Worm (Caenorhabditis elegans): ENCODE results near the gene C18D11.9.

The C18D11.9 gene

ce11 chrIII:11830522-11831489 lies 21.9 kb downstream of the C18D11.9 start:
- peak; percentile 34; the same call in 1 of the 2 replicates for TF ChIP-seq mab-9 (GFP tag; IDR thresholded peaks at IDR 0.05)
- TF ChIP-seq unc-98 (GFP tag; IDR thresholded peaks at IDR 0.05), result 0 out of 2 replicates have a peak, but pooled peaks have one; percentile 9
- no peak for TF ChIP-seq lin-14 (GFP tag; optimal IDR thresholded peaks at IDR 0.05)
- no peak for TF ChIP-seq efl-1 (optimal IDR thresholded peaks at IDR 0.05)
- peak in 1 of 2 experiments; percentile 38 for TF ChIP-seq efl-1 (GFP tag; optimal IDR thresholded peaks at IDR 0.05 in 1 of 2)
- TF ChIP-seq lsy-2 (tag; optimal IDR thresholded peaks at IDR 0.05), result peak in 1 of 2 experiments; percentile 6

- TF ChIP-seq efl-1 (optimal IDR thresholded peaks at IDR 0.05), result no peak
- TF ChIP-seq efl-1 (GFP tag; optimal IDR thresholded peaks at IDR 0.05 in 1 of 2), result peak in 1 of 2 experiments; percentile 31
- TF ChIP-seq sptf-1 (tag; optimal IDR thresholded peaks at IDR 0.05), result no peak
Observed at ce11 chrIII:11833449-11833848, 24.5 kb downstream of the C18D11.9 start.

- TF ChIP-seq unc-130 (tag; optimal IDR thresholded peaks at IDR 0.05) (no peak), rnt-1 (tag; optimal IDR thresholded peaks at IDR 0.05) (peak; percentile 35), hlh-4 (tag; optimal IDR thresholded peaks at IDR 0.05) (no peak), nhr-71 (tag; optimal IDR thresholded peaks at IDR 0.05) (peak; percentile 15), efl-1 (optimal IDR thresholded peaks at IDR 0.05) (no peak), efl-1 (GFP tag; optimal IDR thresholded peaks at IDR 0.05 in 1 of 2) (no peak), mdl-1 (tag; optimal IDR thresholded peaks at IDR 0.05) (peak in 1 of 2 experiments; percentile 16), skn-1 (tag; optimal IDR thresholded peaks at IDR 0.05) (no peak), lin-14 (GFP tag; optimal IDR thresholded peaks at IDR 0.05) (peak; percentile 27), nhr-19 (GFP tag; conservative IDR thresholded peaks at IDR 0.05) (peak; percentile 38; the same call in 1 of the 2 replicates), fkh-10 (GFP tag; optimal IDR thresholded peaks at IDR 0.05) (no peak), fos-1 (tag; optimal IDR thresholded peaks at IDR 0.05) (no peak), unc-30 (tag; optimal IDR thresholded peaks at IDR 0.05) (no peak)
Observed at ce11 chrIII:11834168-11834567, 25.2 kb downstream of the C18D11.9 start.

- TF ChIP-seq lin-14 (GFP tag; optimal IDR thresholded peaks at IDR 0.05) (peak; percentile 53), ceh-88 (GFP tag; IDR thresholded peaks at IDR 0.05) (no peak), ceh-8 (GFP tag; optimal IDR thresholded peaks at IDR 0.05) (no peak), mef-2 (tag; optimal IDR thresholded peaks at IDR 0.05) (no peak), dsc-1 (tag; optimal IDR thresholded peaks at IDR 0.05) (no peak), lsy-2 (tag; optimal IDR thresholded peaks at IDR 0.05) (peak in 1 of 2 experiments; percentile 34), zag-1 (tag; optimal IDR thresholded peaks at IDR 0.05) (no peak), mab-9 (GFP tag; IDR thresholded peaks at IDR 0.05) (no peak), efl-1 (optimal IDR thresholded peaks at IDR 0.05) (peak in 1 of 2 experiments; percentile 30), efl-1 (GFP tag; optimal IDR thresholded peaks at IDR 0.05 in 1 of 2) (no peak), mep-1 (tag; optimal IDR thresholded peaks at IDR 0.05) (peak; percentile 15), sox-4 (tag; optimal IDR thresholded peaks at IDR 0.05) (no peak), ces-1 (GFP tag; optimal IDR thresholded peaks at IDR 0.05) (no peak), blmp-1 (tag; optimal IDR thresholded peaks at IDR 0.05) (peak; percentile 71), sptf-1 (tag; optimal IDR thresholded peaks at IDR 0.05) (no peak), nhr-76 (tag; optimal IDR thresholded peaks at IDR 0.05) (no peak), hpl-2 (GFP tag; optimal IDR thresholded peaks at IDR 0.05) (no peak), ztf-4 (tag; optimal IDR thresholded peaks at IDR 0.05) (no peak)
Observed at ce11 chrIII:11834783-11835182, 25.9 kb downstream of the C18D11.9 start.

ce11 chrIII:11836054-11836453 lies 27.1 kb downstream of the C18D11.9 start:
- no peak for TF ChIP-seq sup-37 (GFP tag; optimal IDR thresholded peaks at IDR 0.05)
- TF ChIP-seq lin-13 (GFP tag; optimal IDR thresholded peaks at IDR 0.05), result no peak
- TF ChIP-seq efl-3 (GFP tag; optimal IDR thresholded peaks at IDR 0.05), result no peak
- TF ChIP-seq mef-2 (tag; optimal IDR thresholded peaks at IDR 0.05), result no peak
- TF ChIP-seq lsy-2 (tag; optimal IDR thresholded peaks at IDR 0.05), result peak in 1 of 2 experiments; percentile 40
- no peak for TF ChIP-seq C04F5.9 (tag; optimal IDR thresholded peaks at IDR 0.05)
- TF ChIP-seq sox-4 (tag; optimal IDR thresholded peaks at IDR 0.05), result peak; percentile 31
- no peak for TF ChIP-seq nhr-11 (tag; optimal IDR thresholded peaks at IDR 0.05)
- TF ChIP-seq nhr-71 (tag; optimal IDR thresholded peaks at IDR 0.05), result peak; percentile 55
- no peak for TF ChIP-seq grh-1 (GFP tag; IDR thresholded peaks at IDR 0.05)
- TF ChIP-seq aly-2 (tag; optimal IDR thresholded peaks at IDR 0.05), result no peak
- TF ChIP-seq dsc-1 (tag; optimal IDR thresholded peaks at IDR 0.05), result peak; percentile 31
- TF ChIP-seq sptf-1 (tag; optimal IDR thresholded peaks at IDR 0.05), result no peak
- TF ChIP-seq skn-1 (tag; optimal IDR thresholded peaks at IDR 0.05), result no peak
- TF ChIP-seq nhr-47 (tag; optimal IDR thresholded peaks at IDR 0.05), result peak; percentile 17
- TF ChIP-seq nhr-85 (tag), result no peak
- TF ChIP-seq fkh-8 (tag; optimal IDR thresholded peaks at IDR 0.05), result peak; percentile 83
- no peak for TF ChIP-seq ces-1 (GFP tag; optimal IDR thresholded peaks at IDR 0.05)
- TF ChIP-seq egl-27 (tag; optimal IDR thresholded peaks at IDR 0.05), result no peak
- no peak for TF ChIP-seq ama-1 (optimal IDR thresholded peaks at IDR 0.05)
- TF ChIP-seq egl-13 (tag; optimal IDR thresholded peaks at IDR 0.05), result peak; percentile 15
- TF ChIP-seq rnt-1 (tag; optimal IDR thresholded peaks at IDR 0.05), result no peak
- no peak for TF ChIP-seq ztf-4 (tag; optimal IDR thresholded peaks at IDR 0.05)
